Worm (Caenorhabditis elegans) whole organism, dauer: ENCODE data around the gene fubl-3.
A peak's percentile ranks its signal among the peaks of the same experiment; 100 is the strongest.

Source experiments
- unc-62 ChIP-seq: sonication (generic microtip); optimal IDR thresholded peaks from 2 replicates; lab custom pipeline; 2017; ENCODE audit warnings: missing biosample characterization, missing genetic modification reagents, missing genetic modification characterization

The fubl-3 gene

DNA sequence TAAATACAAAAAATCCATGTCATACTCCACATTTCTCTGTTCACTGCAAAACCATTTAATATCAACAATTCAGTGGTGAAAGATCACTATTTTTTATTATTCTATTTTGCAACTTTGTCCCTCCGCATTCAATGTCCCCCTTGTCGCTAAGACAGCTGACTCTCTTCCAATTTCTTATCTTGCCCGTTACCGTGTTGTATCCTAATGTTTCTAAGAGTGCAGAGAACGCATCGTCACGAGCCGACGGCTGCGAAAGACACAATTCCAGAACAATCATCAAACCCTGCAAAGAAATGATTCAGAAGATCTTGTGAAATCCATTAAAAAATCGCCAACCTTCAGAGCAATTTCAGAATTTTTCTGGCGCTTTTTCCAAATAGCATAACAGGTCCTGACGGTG is 38.7 kb downstream of the fubl-3 start:
- TF ChIP-seq unc-62 (GFP tag; lab: Kevin White, UChicago) = no peak

DNA sequence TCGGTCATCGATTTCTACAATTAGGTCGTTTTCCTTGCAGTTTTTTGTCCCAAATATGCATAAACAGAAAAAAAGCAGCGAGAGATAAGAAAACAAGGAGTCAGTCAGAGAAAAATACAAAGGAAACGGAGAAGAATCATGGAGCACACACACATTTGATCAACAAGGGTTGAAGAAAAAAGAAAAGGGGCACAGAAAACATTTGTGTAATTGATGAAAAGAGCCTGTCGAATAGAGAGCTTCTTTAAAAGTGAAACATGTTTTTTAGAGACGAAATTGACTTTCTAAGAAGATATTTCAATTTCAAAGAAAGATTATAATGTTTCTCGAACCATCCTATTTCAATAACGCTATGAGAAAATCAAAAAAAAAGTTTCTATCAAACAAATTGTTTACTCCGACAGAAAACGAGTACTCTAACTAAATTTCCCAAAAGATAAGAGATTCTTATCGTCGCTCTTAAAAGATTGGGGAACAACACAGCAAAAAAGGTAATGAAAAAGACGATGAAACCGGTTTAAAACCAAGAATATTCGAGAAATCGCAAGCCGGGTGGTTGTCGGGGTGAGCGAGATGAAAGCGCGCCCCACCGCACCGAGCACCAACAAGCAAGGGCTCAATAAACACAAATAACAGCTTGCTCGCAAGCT is 40.4 kb downstream of the fubl-3 start, which contains the start of gene tps-1:
Gene tps-1 (minus strand): TSS at position 14 of the 650 bp plus-strand sequence.
- TF ChIP-seq unc-62 (GFP tag; lab: Kevin White, UChicago) = no peak

DNA sequence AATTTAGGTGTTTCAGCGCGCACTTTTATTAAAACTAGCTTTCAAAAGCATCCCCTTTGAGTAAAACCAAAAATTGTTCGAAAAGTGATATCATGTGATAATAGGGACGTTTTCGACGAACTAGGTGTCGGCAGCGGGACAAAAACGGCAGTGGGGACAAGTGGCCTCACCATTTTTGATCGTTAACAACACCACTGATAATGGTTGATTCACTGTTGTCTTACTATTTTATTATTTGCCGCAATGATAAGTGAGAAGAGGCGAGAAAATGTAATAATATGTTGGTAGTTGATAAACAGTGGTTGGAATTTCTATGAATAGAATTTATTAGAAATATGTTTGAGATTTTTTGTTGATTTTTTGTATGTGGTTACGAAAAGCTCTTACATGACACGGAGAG is 41.7 kb downstream of the fubl-3 start:
- TF ChIP-seq unc-62 (GFP tag; lab: Kevin White, UChicago) = no peak

DNA sequence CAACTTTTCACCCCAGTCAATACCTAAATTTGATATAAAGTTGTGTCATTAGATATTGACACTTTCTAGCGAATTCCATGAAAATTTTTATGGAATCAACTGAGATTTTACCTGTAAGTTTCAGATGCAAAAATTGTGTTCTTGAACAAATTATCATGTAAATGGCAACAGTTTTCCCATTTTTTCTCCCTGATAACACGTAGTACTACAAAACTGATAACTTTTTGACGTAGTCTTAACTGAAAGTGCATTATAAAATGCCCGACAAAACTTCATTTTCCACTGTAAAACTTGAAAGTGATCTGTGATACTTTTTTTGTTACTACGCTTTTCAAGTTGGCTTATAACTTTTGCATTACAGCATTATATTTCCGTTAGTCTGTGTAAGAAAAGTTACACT is 44.4 kb downstream of the fubl-3 start:
- no peak for TF ChIP-seq unc-62 (GFP tag; lab: Kevin White, UChicago)

- TF ChIP-seq unc-62 (GFP tag; lab: Kevin White, UChicago) = peak; percentile 6
Measured at ce11 chrX:17479694-17480574, 45.7 kb downstream of the fubl-3 start.

DNA sequence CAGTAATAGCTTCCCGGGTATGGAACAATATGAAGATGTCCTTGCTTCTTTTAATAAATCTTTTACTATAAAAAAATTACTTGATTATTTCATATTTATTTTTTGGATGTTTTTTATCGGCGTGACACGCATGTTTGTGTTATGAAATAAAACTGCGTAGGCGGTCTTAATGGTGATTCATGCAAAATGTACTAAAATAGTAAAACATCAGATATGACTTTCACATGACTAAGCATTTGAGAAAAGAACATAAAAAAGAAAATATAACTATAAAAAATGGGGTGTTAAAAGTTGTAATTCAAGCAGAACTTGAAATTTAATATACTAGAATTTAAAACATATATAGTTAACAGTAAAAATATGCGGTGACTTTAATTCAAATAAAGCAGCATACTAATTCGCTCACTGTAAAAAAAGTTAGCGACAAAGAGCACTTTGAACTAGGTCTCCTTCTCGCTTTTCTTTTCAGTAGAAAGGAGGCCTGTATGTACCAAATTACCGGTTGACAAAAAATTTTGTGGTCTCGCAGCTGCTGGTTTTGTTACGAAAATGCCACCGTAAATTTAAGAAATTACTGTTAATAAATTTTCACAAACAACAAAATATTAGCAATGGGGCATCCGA is 47.8 kb downstream of the fubl-3 start:
- no peak for TF ChIP-seq unc-62 (GFP tag; lab: Kevin White, UChicago)

DNA sequence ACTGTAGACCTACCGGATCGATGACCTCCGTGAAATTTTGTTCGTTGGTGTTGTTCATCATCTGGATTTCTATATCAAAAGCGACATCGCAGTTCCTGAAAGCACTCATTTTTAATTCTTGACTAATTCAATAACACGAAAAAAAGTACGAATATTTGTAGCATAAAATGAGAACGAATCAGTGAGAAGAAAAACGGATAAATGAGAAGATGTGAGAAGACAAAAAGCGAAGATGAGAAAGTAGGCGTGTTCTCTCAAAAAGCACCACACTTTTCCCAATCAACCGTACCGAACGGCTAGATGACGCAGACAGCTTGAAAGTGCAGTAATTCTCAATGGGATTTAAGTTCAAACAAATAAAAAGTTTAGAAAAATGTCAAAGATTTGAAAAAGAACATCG is 52.5 kb downstream of the fubl-3 start, which contains the start of gene npr-24:
Gene npr-24 (minus strand): TSS at position 101 of the 400 bp plus-strand sequence.
- no peak for TF ChIP-seq unc-62 (GFP tag; lab: Kevin White, UChicago)
